Fruit fly (Drosophila melanogaster): ENCODE measurements around the gene kst.

DNA sequence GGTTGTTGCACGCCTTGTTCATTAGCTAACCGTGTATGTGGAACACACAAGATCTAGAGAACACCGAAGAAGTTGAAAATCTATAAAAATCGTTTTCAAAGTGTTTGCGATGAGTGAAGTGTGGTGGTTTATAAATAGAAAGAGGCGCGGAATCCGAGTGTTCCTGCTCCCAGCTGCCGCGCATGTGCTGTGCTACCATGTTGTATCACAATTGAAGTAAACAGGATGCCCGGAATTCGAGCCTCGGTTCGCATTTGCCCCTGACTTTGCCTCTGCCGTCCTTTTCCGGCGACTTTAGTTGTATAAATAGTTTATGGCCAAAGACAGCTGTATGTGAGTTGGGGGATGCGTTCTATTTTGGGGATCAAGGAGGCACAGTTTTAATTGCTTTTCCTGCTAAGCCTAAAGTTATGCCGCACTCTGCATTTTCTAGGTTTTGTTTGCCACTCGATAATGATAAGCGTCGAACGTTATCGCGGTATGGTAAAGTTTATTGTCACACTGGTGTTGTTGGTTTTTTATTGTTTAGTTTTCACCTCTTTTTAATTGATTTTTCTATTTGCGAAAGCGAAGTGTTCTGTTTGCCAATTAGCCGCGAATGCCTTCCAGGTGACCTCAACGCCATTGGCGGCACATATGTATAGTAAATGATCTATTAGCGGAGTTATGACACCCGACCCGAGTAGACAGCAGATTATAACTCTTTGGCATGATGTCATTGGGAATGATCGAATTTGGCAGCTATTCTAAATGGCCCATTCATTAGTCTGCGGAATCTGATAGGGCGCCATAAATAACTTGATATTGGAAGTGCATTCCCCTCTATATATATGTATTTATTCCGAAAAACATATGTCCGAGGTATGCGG, 12.5 kb downstream of the kst start:
- no peak for TF ChIP-seq pad (GFP tag; optimal IDR thresholded peaks at IDR 0.05)
- TF ChIP-seq Mnt (GFP tag; optimal IDR thresholded peaks at IDR 0.05) = no peak
- peak; percentile 24 for TF ChIP-seq CG33017 (tag; optimal IDR thresholded peaks at IDR 0.05)
- TF ChIP-seq CG12768 (GFP tag; optimal IDR thresholded peaks at IDR 0.05) = peak; percentile 13
- no peak for TF ChIP-seq Crg-1 (GFP tag; optimal IDR thresholded peaks at IDR 0.05)
- TF ChIP-seq CG7045 (GFP tag; optimal IDR thresholded peaks at IDR 0.05) = peak; percentile 1
- TF ChIP-seq kay (GFP tag; ENCODE audit: borderline replicate concordance) = no peak
- TF ChIP-seq cnc (optimal IDR thresholded peaks at IDR 0.05) = no peak
- TF ChIP-seq cic (GFP tag; optimal IDR thresholded peaks at IDR 0.05) = peak; percentile 54
- no peak for TF ChIP-seq Clk (GFP tag; optimal IDR thresholded peaks at IDR 0.05)
- no peak for TF ChIP-seq CG14711 (tag; optimal IDR thresholded peaks at IDR 0.05)
- no peak for TF ChIP-seq toe (GFP tag; optimal IDR thresholded peaks at IDR 0.05)

All from whole organism, adult.